Comparison of ENCODE assay signal across 1 fruit fly cellular context in genomic region chr3L:21604265-21604664, dm6.
TF ChIP-seq lines count a peak whose summit lies in the region.

No protein-coding gene starts in this region.

TF ChIP-seq in whole organism, embryonic, 481 proteins besides CTCF, POLR2A, EP300 and RAD21 (continued from another document and continues in another):
- TF ChIP-seq danr (GFP tag; IDR thresholded peaks at IDR 0.05; lab: Robert Waterston, UW) = peak; percentile 15; the same call in 1 of the 2 replicates
- TF ChIP-seq bigmax (GFP tag; optimal IDR thresholded peaks at IDR 0.05; lab: Kevin White, UChicago) = no peak
- TF ChIP-seq PHDP (tag; optimal IDR thresholded peaks at IDR 0.05; lab: Kevin White, UChicago) = no peak
- no peak for TF ChIP-seq CrebB (tag; optimal IDR thresholded peaks at IDR 0.05; lab: Kevin White, UChicago)
- peak; percentile 46 for TF ChIP-seq Atf3 (GFP tag; optimal IDR thresholded peaks at IDR 0.05; lab: Kevin White, UChicago)
- no peak for TF ChIP-seq D19A (tag; optimal IDR thresholded peaks at IDR 0.05; lab: Kevin White, UChicago)
- no peak for TF ChIP-seq CG31224 (GFP tag; IDR thresholded peaks at IDR 0.05; lab: Robert Waterston, UW)
- no peak for TF ChIP-seq toy (GFP tag; IDR thresholded peaks at IDR 0.05; lab: Robert Waterston, UW)
- TF ChIP-seq CG1602 (GFP tag; optimal IDR thresholded peaks at IDR 0.05; lab: Kevin White, UChicago) = peak; percentile 63
- peak; percentile 67; the same call in 1 of the 2 replicates for TF ChIP-seq E2f1 (GFP tag; IDR thresholded peaks at IDR 0.05; lab: Robert Waterston, UW)
- peak; percentile 72 for TF ChIP-seq CG1603 (tag; optimal IDR thresholded peaks at IDR 0.05; lab: Kevin White, UChicago)
- TF ChIP-seq CG10979 (tag; optimal IDR thresholded peaks at IDR 0.05; lab: Kevin White, UChicago) = peak; percentile 84
- TF ChIP-seq CG12219 (GFP tag; optimal IDR thresholded peaks at IDR 0.05; lab: Kevin White, UChicago) = no peak
- no peak for TF ChIP-seq fru (optimal IDR thresholded peaks at IDR 0.05; lab: Kevin White, UChicago)
- peak; percentile 17 for TF ChIP-seq btn (GFP tag; optimal IDR thresholded peaks at IDR 0.05; lab: Kevin White, UChicago)
- TF ChIP-seq Awh (GFP tag; IDR thresholded peaks at IDR 0.05; lab: Robert Waterston, UW) = no peak
- no peak for TF ChIP-seq otp (GFP tag; IDR thresholded peaks at IDR 0.05; lab: Robert Waterston, UW)
- peak; percentile 85 for TF ChIP-seq CG33213 (GFP tag; optimal IDR thresholded peaks at IDR 0.05; lab: Kevin White, UChicago)
- peak; percentile 19 for TF ChIP-seq zfh2 (GFP tag; optimal IDR thresholded peaks at IDR 0.05; lab: Kevin White, UChicago)
- TF ChIP-seq Blimp-1 (GFP tag; optimal IDR thresholded peaks at IDR 0.05; lab: Kevin White, UChicago) = no peak
- no peak for TF ChIP-seq CG3995 (GFP tag; optimal IDR thresholded peaks at IDR 0.05; lab: Kevin White, UChicago)
- TF ChIP-seq CG6254 (GFP tag; optimal IDR thresholded peaks at IDR 0.05; lab: Kevin White, UChicago) = no peak
- no peak for TF ChIP-seq Kr (GFP tag; optimal IDR thresholded peaks at IDR 0.05; lab: Kevin White, UChicago)
- TF ChIP-seq nau (GFP tag; optimal IDR thresholded peaks at IDR 0.05; lab: Kevin White, UChicago) = no peak
- no peak; the same call in 1 of the 2 replicates for TF ChIP-seq chm (GFP tag; IDR thresholded peaks at IDR 0.05; lab: Robert Waterston, UW)
- TF ChIP-seq Hsf (GFP tag; optimal IDR thresholded peaks at IDR 0.05; lab: Kevin White, UChicago) = peak; percentile 78
- no peak for TF ChIP-seq NC2α (GFP tag; optimal IDR thresholded peaks at IDR 0.05; lab: Kevin White, UChicago)
- no peak for TF ChIP-seq CG6272 (GFP tag; IDR thresholded peaks at IDR 0.05; lab: Robert Waterston, UW)
- no peak for TF ChIP-seq Tbp (GFP tag; optimal IDR thresholded peaks at IDR 0.05; lab: Kevin White, UChicago)
- peak; percentile 66 for TF ChIP-seq Camta (GFP tag; optimal IDR thresholded peaks at IDR 0.05; lab: Kevin White, UChicago)
- no peak for TF ChIP-seq CG2678 (tag; optimal IDR thresholded peaks at IDR 0.05; lab: Kevin White, UChicago)
- TF ChIP-seq Nf-YC (tag; optimal IDR thresholded peaks at IDR 0.05; lab: Kevin White, UChicago) = peak; percentile 63
- no peak for TF ChIP-seq peb (GFP tag; IDR thresholded peaks at IDR 0.05; lab: Robert Waterston, UW)
- peak; percentile 46; the same call in 1 of the 2 replicates for TF ChIP-seq onecut (GFP tag; IDR thresholded peaks at IDR 0.05; lab: Robert Waterston, UW)
- TF ChIP-seq CG9609 (GFP tag; optimal IDR thresholded peaks at IDR 0.05; lab: Kevin White, UChicago) = peak; percentile 49
- peak; percentile 62 for TF ChIP-seq yki (optimal IDR thresholded peaks at IDR 0.05; lab: Kevin White, UChicago)
- peak; percentile 84 for TF ChIP-seq Xbp1 (GFP tag; optimal IDR thresholded peaks at IDR 0.05; lab: Kevin White, UChicago)
- TF ChIP-seq CG6683 (GFP tag; optimal IDR thresholded peaks at IDR 0.05; lab: Kevin White, UChicago) = no peak
- peak; percentile 16 for TF ChIP-seq CG4854 (GFP tag; optimal IDR thresholded peaks at IDR 0.05; lab: Kevin White, UChicago)
- TF ChIP-seq usp (GFP tag; optimal IDR thresholded peaks at IDR 0.05; lab: Kevin White, UChicago) = no peak
- TF ChIP-seq exex (tag; optimal IDR thresholded peaks at IDR 0.05; lab: Kevin White, UChicago) = no peak
- peak; percentile 44 for TF ChIP-seq Dad (GFP tag; optimal IDR thresholded peaks at IDR 0.05; lab: Kevin White, UChicago)
- no peak for TF ChIP-seq prd (optimal IDR thresholded peaks at IDR 0.05; lab: Kevin White, UChicago)
- TF ChIP-seq prd (GFP tag; IDR thresholded peaks at IDR 0.05; lab: Robert Waterston, UW) = no peak; the same call in 1 of the 3 replicates
- no peak for TF ChIP-seq CG7839 (tag; optimal IDR thresholded peaks at IDR 0.05; lab: Kevin White, UChicago)
- peak; percentile 60 for TF ChIP-seq luna (GFP tag; optimal IDR thresholded peaks at IDR 0.05; lab: Kevin White, UChicago)
- no peak for TF ChIP-seq CG13296 (GFP tag; optimal IDR thresholded peaks at IDR 0.05; lab: Kevin White, UChicago)
- TF ChIP-seq CG11504 (tag; optimal IDR thresholded peaks at IDR 0.05; lab: Kevin White, UChicago) = no peak
- no peak for TF ChIP-seq hth (optimal IDR thresholded peaks at IDR 0.05; lab: Kevin White, UChicago)
- no peak for TF ChIP-seq ATbp (GFP tag; optimal IDR thresholded peaks at IDR 0.05; lab: Kevin White, UChicago)
- peak; percentile 47 for TF ChIP-seq Elba2 (GFP tag; optimal IDR thresholded peaks at IDR 0.05; lab: Kevin White, UChicago)
- TF ChIP-seq Aef1 (GFP tag; IDR thresholded peaks at IDR 0.05; lab: Robert Waterston, UW) = peak; percentile 55; the same call in 2 of the 3 replicates
- no peak for TF ChIP-seq Hmx (GFP tag; optimal IDR thresholded peaks at IDR 0.05; lab: Kevin White, UChicago)
- TF ChIP-seq kah (GFP tag; optimal IDR thresholded peaks at IDR 0.05; lab: Kevin White, UChicago) = no peak
- TF ChIP-seq fd96Cb (tag; optimal IDR thresholded peaks at IDR 0.05; lab: Kevin White, UChicago) = peak; percentile 28
- TF ChIP-seq CG8359 (GFP tag; optimal IDR thresholded peaks at IDR 0.05; lab: Kevin White, UChicago; ENCODE audit: borderline replicate concordance) = no peak
- peak; percentile 19 for TF ChIP-seq CG15601 (tag; optimal IDR thresholded peaks at IDR 0.05; lab: Kevin White, UChicago)
- no peak for TF ChIP-seq CG34376 (GFP tag; optimal IDR thresholded peaks at IDR 0.05; lab: Kevin White, UChicago)
- peak; percentile 56 for TF ChIP-seq Nf-YB (GFP tag; optimal IDR thresholded peaks at IDR 0.05; lab: Kevin White, UChicago)
- no peak for TF ChIP-seq nom (GFP tag; optimal IDR thresholded peaks at IDR 0.05; lab: Kevin White, UChicago)
- TF ChIP-seq Chrac-16 (GFP tag; optimal IDR thresholded peaks at IDR 0.05; lab: Kevin White, UChicago) = peak; percentile 80
- no peak for TF ChIP-seq HHEX (GFP tag; optimal IDR thresholded peaks at IDR 0.05; lab: Kevin White, UChicago)
- TF ChIP-seq CG12391 (tag; optimal IDR thresholded peaks at IDR 0.05; lab: Kevin White, UChicago) = peak; percentile 24
- TF ChIP-seq shn (GFP tag; optimal IDR thresholded peaks at IDR 0.05; lab: Kevin White, UChicago) = peak; percentile 62
- TF ChIP-seq ken (GFP tag; IDR thresholded peaks at IDR 0.05; lab: Robert Waterston, UW) = peak; percentile 66; the same call in 2 of the 3 replicates
- TF ChIP-seq pum (GFP tag; optimal IDR thresholded peaks at IDR 0.05; lab: Kevin White, UChicago) = peak; percentile 77
- TF ChIP-seq ind (GFP tag; optimal IDR thresholded peaks at IDR 0.05; lab: Kevin White, UChicago) = peak; percentile 42
- no peak for TF ChIP-seq chinmo (GFP tag; IDR thresholded peaks at IDR 0.05; lab: Robert Waterston, UW; ENCODE audit: partially characterized antibody)
- peak in 1 of 2 experiments; percentile 53 for TF ChIP-seq tll (GFP tag; optimal IDR thresholded peaks at IDR 0.05; lab: Kevin White, UChicago)
- TF ChIP-seq CG2116 (GFP tag; optimal IDR thresholded peaks at IDR 0.05; lab: Kevin White, UChicago) = no peak
- TF ChIP-seq CG15073 (GFP tag; optimal IDR thresholded peaks at IDR 0.05; lab: Kevin White, UChicago) = no peak
- no peak for TF ChIP-seq twi (tag; optimal IDR thresholded peaks at IDR 0.05; lab: Kevin White, UChicago)
- TF ChIP-seq CG6765 (GFP tag; optimal IDR thresholded peaks at IDR 0.05; lab: Kevin White, UChicago) = no peak
- TF ChIP-seq Oli (tag; optimal IDR thresholded peaks at IDR 0.05; lab: Kevin White, UChicago) = no peak
- peak; percentile 39 for TF ChIP-seq CG7786 (GFP tag; optimal IDR thresholded peaks at IDR 0.05; lab: Kevin White, UChicago)
- TF ChIP-seq vfl (GFP tag; optimal IDR thresholded peaks at IDR 0.05; lab: Kevin White, UChicago) = peak; percentile 14
- no peak for TF ChIP-seq CG18011 (GFP tag; optimal IDR thresholded peaks at IDR 0.05; lab: Kevin White, UChicago)
- peak; percentile 57; the same call in 1 of the 3 replicates for TF ChIP-seq Opbp (GFP tag; IDR thresholded peaks at IDR 0.05; lab: Robert Waterston, UW; ENCODE audit: partially characterized antibody)
- TF ChIP-seq CG3407 (GFP tag; optimal IDR thresholded peaks at IDR 0.05; lab: Kevin White, UChicago) = peak; percentile 29
- no peak for TF ChIP-seq Fer2 (tag; optimal IDR thresholded peaks at IDR 0.05; lab: Kevin White, UChicago)
- no peak for TF ChIP-seq ro (GFP tag; IDR thresholded peaks at IDR 0.05; lab: Robert Waterston, UW)
- no peak for TF ChIP-seq Lpt (GFP tag; optimal IDR thresholded peaks at IDR 0.05; lab: Kevin White, UChicago)
- TF ChIP-seq CG11695 (GFP tag; IDR thresholded peaks at IDR 0.05; lab: Robert Waterston, UW) = no peak
- TF ChIP-seq CG8765 (GFP tag; IDR thresholded peaks at IDR 0.05; lab: Robert Waterston, UW) = peak; percentile 45; the same call in 1 of the 2 replicates
- peak; percentile 18 for TF ChIP-seq fd3F (GFP tag; optimal IDR thresholded peaks at IDR 0.05; lab: Kevin White, UChicago)
- TF ChIP-seq CG8281 (tag; optimal IDR thresholded peaks at IDR 0.05; lab: Kevin White, UChicago) = no peak
- peak; percentile 40 for TF ChIP-seq Dip3 (GFP tag; optimal IDR thresholded peaks at IDR 0.05; lab: Kevin White, UChicago)
- peak; percentile 30 for TF ChIP-seq CG1233 (GFP tag; optimal IDR thresholded peaks at IDR 0.05; lab: Kevin White, UChicago)
- TF ChIP-seq Bdp1 (GFP tag; optimal IDR thresholded peaks at IDR 0.05; lab: Kevin White, UChicago) = no peak
- peak; percentile 49; the same call in 1 of the 3 replicates for TF ChIP-seq zfh1 (GFP tag; IDR thresholded peaks at IDR 0.05; lab: Robert Waterston, UW)
- no peak for TF ChIP-seq inv (GFP tag; IDR thresholded peaks at IDR 0.05; lab: Robert Waterston, UW; ENCODE audit: partially characterized antibody)
- TF ChIP-seq CG11247 (GFP tag; IDR thresholded peaks at IDR 0.05; lab: Robert Waterston, UW) = peak; percentile 72
- TF ChIP-seq wek (GFP tag; optimal IDR thresholded peaks at IDR 0.05; lab: Kevin White, UChicago) = no peak
- no peak for TF ChIP-seq klu (GFP tag; IDR thresholded peaks at IDR 0.05; lab: Robert Waterston, UW)
- peak; percentile 50 for TF ChIP-seq CG10654 (GFP tag; optimal IDR thresholded peaks at IDR 0.05; lab: Kevin White, UChicago)
- no peak for TF ChIP-seq gcm (GFP tag; optimal IDR thresholded peaks at IDR 0.05; lab: Kevin White, UChicago)
- peak; percentile 61 for TF ChIP-seq CG17912 (GFP tag; optimal IDR thresholded peaks at IDR 0.05; lab: Kevin White, UChicago)
- TF ChIP-seq seq (GFP tag; IDR thresholded peaks at IDR 0.05; lab: Robert Waterston, UW) = no peak
- TF ChIP-seq CG12155 (GFP tag; optimal IDR thresholded peaks at IDR 0.05; lab: Kevin White, UChicago) = peak; percentile 49
- peak; percentile 72 for TF ChIP-seq CG8944 (GFP tag; optimal IDR thresholded peaks at IDR 0.05; lab: Kevin White, UChicago)
- TF ChIP-seq kay (GFP tag; optimal IDR thresholded peaks at IDR 0.05; lab: Kevin White, UChicago) = peak; percentile 15
- TF ChIP-seq Adf1 (GFP tag; IDR thresholded peaks at IDR 0.05; lab: Robert Waterston, UW) = peak; percentile 30; the same call in 1 of the 2 replicates
- no peak for TF ChIP-seq B-H1 (GFP tag; IDR thresholded peaks at IDR 0.05; lab: Robert Waterston, UW)
- TF ChIP-seq CG4820 (GFP tag; optimal IDR thresholded peaks at IDR 0.05; lab: Kevin White, UChicago) = peak; percentile 52
- TF ChIP-seq CG1792 (GFP tag; optimal IDR thresholded peaks at IDR 0.05; lab: Kevin White, UChicago) = peak; percentile 44
- TF ChIP-seq gce (GFP tag; IDR thresholded peaks at IDR 0.05; lab: Robert Waterston, UW) = peak; percentile 4; the same call in 1 of the 3 replicates
- TF ChIP-seq Mrtf (GFP tag; IDR thresholded peaks at IDR 0.05; lab: Robert Waterston, UW) = peak; percentile 67
- TF ChIP-seq ranshi (GFP tag; IDR thresholded peaks at IDR 0.05; lab: Robert Waterston, UW) = peak; percentile 69
- peak; percentile 1 for TF ChIP-seq gfzf (GFP tag; optimal IDR thresholded peaks at IDR 0.05; lab: Kevin White, UChicago)
- TF ChIP-seq CG7745 (tag; optimal IDR thresholded peaks at IDR 0.05; lab: Kevin White, UChicago) = no peak
- no peak for TF ChIP-seq hbn (GFP tag; IDR thresholded peaks at IDR 0.05; lab: Robert Waterston, UW; ENCODE audit: partially characterized antibody)
- no peak for TF ChIP-seq CG6854 (GFP tag; optimal IDR thresholded peaks at IDR 0.05; lab: Kevin White, UChicago)
- no peak for TF ChIP-seq Nf-YA (GFP tag; IDR thresholded peaks at IDR 0.05; lab: Robert Waterston, UW)
- no peak for TF ChIP-seq CG15514 (GFP tag; optimal IDR thresholded peaks at IDR 0.05; lab: Kevin White, UChicago)
- peak; percentile 54 for TF ChIP-seq chn (GFP tag; optimal IDR thresholded peaks at IDR 0.05; lab: Kevin White, UChicago)
- no peak for TF ChIP-seq sim (GFP tag; IDR thresholded peaks at IDR 0.05; lab: Robert Waterston, UW)
- TF ChIP-seq TFAM (GFP tag; optimal IDR thresholded peaks at IDR 0.05; lab: Kevin White, UChicago) = no peak
- TF ChIP-seq sens-2 (GFP tag; IDR thresholded peaks at IDR 0.05; lab: Robert Waterston, UW) = no peak
- no peak for TF ChIP-seq CG43689 (GFP tag; IDR thresholded peaks at IDR 0.05; lab: Robert Waterston, UW)
- TF ChIP-seq gem (tag; optimal IDR thresholded peaks at IDR 0.05; lab: Kevin White, UChicago) = no peak
- TF ChIP-seq fu2 (GFP tag; optimal IDR thresholded peaks at IDR 0.05; lab: Kevin White, UChicago) = peak; percentile 27
- peak; percentile 96 for TF ChIP-seq CG3065 (GFP tag; optimal IDR thresholded peaks at IDR 0.05; lab: Kevin White, UChicago)
- TF ChIP-seq Antp (GFP tag; optimal IDR thresholded peaks at IDR 0.05; lab: Kevin White, UChicago) = peak; percentile 69
- peak; percentile 83 for TF ChIP-seq sens (GFP tag; lab: Kevin White, UChicago)
- TF ChIP-seq ewg (GFP tag; optimal IDR thresholded peaks at IDR 0.05; lab: Kevin White, UChicago) = no peak
- peak; percentile 21 for TF ChIP-seq CG30431 (GFP tag; optimal IDR thresholded peaks at IDR 0.05; lab: Kevin White, UChicago)
- TF ChIP-seq az2 (GFP tag; optimal IDR thresholded peaks at IDR 0.05; lab: Kevin White, UChicago) = peak; percentile 67
- peak; percentile 75 for TF ChIP-seq CG9876 (GFP tag; optimal IDR thresholded peaks at IDR 0.05; lab: Kevin White, UChicago)
- TF ChIP-seq MESR4 (GFP tag; optimal IDR thresholded peaks at IDR 0.05; lab: Kevin White, UChicago) = no peak
- no peak for TF ChIP-seq CG14050 (GFP tag; IDR thresholded peaks at IDR 0.05; lab: Robert Waterston, UW)
- no peak for TF ChIP-seq MBD-R2 (GFP tag; IDR thresholded peaks at IDR 0.05; lab: Robert Waterston, UW)
- TF ChIP-seq jumu (GFP tag; optimal IDR thresholded peaks at IDR 0.05; lab: Kevin White, UChicago) = peak; percentile 51
- TF ChIP-seq Hr78 (GFP tag; optimal IDR thresholded peaks at IDR 0.05; lab: Kevin White, UChicago) = peak in 1 of 2 experiments; percentile 98
- peak; percentile 50 for TF ChIP-seq pita (GFP tag; optimal IDR thresholded peaks at IDR 0.05; lab: Kevin White, UChicago)
- peak; percentile 49; the same call in 1 of the 2 replicates for TF ChIP-seq ttk (GFP tag; IDR thresholded peaks at IDR 0.05; lab: Robert Waterston, UW)
